Worm (Caenorhabditis elegans): ENCODE measurements around the gene dsl-7.

The dsl-7 gene

DNA sequence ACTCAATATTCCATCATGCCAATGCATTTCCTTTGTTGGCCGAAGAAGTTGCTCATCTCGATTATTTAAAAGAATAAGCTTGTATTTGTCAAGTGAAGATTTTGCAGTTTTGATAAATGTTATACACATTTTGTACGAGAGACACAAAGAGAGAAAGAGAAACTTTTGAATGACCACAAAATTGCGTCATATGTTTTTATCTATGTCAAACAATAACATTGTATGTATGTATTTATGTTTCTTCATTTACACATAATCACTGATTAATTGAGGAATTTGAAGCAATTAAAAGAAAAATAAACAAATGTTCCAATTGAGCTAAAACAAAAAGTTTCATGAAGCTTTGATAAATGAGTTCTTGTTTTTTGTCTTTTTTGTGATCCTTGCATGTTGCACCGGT, 29.8 kb upstream of the dsl-7 start, which contains the start of gene hrg-9:
TSS of gene hrg-9 (minus strand) at position 152 of the 400 bp plus-strand sequence.
- TF ChIP-seq pha-4 (tag; optimal IDR thresholded peaks at IDR 0.05) (peak; percentile 55), nhr-43 (tag; optimal IDR thresholded peaks at IDR 0.05; ENCODE audit: poor library complexity, severe bottlenecking) (no peak), elt-2 (tag; optimal IDR thresholded peaks at IDR 0.05) (peak; percentile 37)

DNA sequence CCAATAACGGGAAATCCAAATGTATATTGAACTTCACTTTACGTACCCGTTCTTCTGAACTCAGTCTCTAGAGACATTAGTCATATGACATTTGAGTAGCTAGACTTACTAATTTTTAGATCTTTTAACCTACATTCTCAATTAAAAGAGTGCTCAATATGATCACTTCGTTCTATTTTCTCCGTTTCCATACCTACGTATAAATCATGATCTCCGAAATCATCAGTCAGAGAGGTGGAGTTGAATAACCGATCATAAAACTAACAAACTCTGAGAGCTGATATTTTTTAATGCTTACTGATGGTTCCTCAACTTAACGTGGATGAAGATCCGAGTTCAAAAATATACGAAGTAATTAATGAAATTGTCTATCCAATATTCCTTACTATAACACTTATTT, 28.9 kb upstream of the dsl-7 start, which contains the start of gene srd-35:
TSS of gene srd-35 (plus strand) at position 301 of the 400 bp plus-strand sequence.
- TF ChIP-seq hmg-11 (tag; optimal IDR thresholded peaks at IDR 0.05) (no peak), nhr-23 (tag; optimal IDR thresholded peaks at IDR 0.05) (no peak), nhr-76 (tag; optimal IDR thresholded peaks at IDR 0.05) (no peak), unc-39 (tag; optimal IDR thresholded peaks at IDR 0.05) (no peak), nhr-43 (tag; optimal IDR thresholded peaks at IDR 0.05; ENCODE audit: poor library complexity, severe bottlenecking) (no peak), fos-1 (tag; optimal IDR thresholded peaks at IDR 0.05) (no peak), elt-2 (tag; optimal IDR thresholded peaks at IDR 0.05) (no peak), skn-1 (tag; optimal IDR thresholded peaks at IDR 0.05) (no peak), lsy-12 (tag; optimal IDR thresholded peaks at IDR 0.05) (no peak), pha-4 (tag; optimal IDR thresholded peaks at IDR 0.05) (no peak), nhr-77 (tag; optimal IDR thresholded peaks at IDR 0.05) (no peak), nhr-11 (tag; optimal IDR thresholded peaks at IDR 0.05) (no peak), ceh-28 (tag; optimal IDR thresholded peaks at IDR 0.05) (no peak), nfya-1 (tag; optimal IDR thresholded peaks at IDR 0.05; ENCODE audit: insufficient read depth) (no peak), mml-1 (tag; optimal IDR thresholded peaks at IDR 0.05) (no peak), ZK546.5 (tag; optimal IDR thresholded peaks at IDR 0.05) (no peak), elt-1 (tag; optimal IDR thresholded peaks at IDR 0.05) (no peak), eor-1 (tag; optimal IDR thresholded peaks at IDR 0.05) (no peak), elt-3 (tag; optimal IDR thresholded peaks at IDR 0.05) (no peak)

DNA sequence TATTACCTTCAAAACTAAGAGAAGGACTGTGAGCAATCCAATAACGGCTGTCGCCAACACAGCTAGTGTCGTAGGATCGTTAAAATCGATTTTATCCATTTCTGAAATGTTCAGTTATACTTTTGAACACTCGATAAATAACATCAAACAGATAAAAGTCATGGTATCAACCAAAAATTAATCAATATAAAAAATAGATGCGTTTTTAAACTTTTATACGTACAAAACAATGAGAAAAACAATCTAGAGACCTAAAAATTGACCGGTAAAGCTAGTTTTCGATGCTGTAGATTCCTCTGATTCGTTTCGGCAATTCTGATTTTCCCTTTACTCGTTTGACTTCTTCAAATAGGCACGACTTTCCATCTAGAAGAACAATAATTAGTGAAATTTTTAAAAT, 25.8 kb upstream of the dsl-7 start, which contains the start of gene R186.3:
TSS of gene R186.3 (minus strand) at position 101 of the 400 bp plus-strand sequence.
- no peak for TF ChIP-seq zag-1 (tag; optimal IDR thresholded peaks at IDR 0.05)
- no peak for TF ChIP-seq egl-27 (tag; optimal IDR thresholded peaks at IDR 0.05)

DNA sequence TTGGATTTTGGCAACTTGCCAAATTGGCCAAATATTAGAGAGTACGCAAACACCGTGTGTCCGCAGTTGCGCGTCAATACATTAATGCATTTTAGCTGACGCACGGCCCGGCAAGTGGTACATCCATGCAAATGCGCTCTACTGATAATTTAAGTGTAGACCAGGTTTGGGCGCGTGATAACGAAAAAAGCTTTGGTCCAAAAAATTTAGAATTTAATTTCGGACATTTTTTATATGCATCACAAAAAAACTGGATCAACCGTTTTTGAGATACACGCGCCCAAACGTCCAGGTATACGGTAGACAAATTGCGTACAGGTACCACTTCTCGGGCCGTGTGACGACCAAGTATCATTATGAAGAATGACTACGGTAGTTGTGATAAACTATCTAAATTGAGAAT, 25.0 kb upstream of the dsl-7 start, which contains the start of gene R186.8:
TSS of gene R186.8 (minus strand) at position 58 of the 403 bp plus-strand sequence.
- TF ChIP-seq hmg-11 (tag; optimal IDR thresholded peaks at IDR 0.05) (peak; percentile 68), tbx-2 (tag; optimal IDR thresholded peaks at IDR 0.05) (peak; percentile 5), snpc-4 (tag; optimal IDR thresholded peaks at IDR 0.05) (peak; percentile 24), lsy-12 (tag; optimal IDR thresholded peaks at IDR 0.05) (peak; percentile 58), elt-2 (tag; optimal IDR thresholded peaks at IDR 0.05) (peak; percentile 65), nhr-25 (tag; optimal IDR thresholded peaks at IDR 0.05) (peak; percentile 23), pha-4 (tag; optimal IDR thresholded peaks at IDR 0.05) (peak; percentile 40), pqm-1 (tag; optimal IDR thresholded peaks at IDR 0.05) (peak; percentile 2), nhr-43 (tag; optimal IDR thresholded peaks at IDR 0.05; ENCODE audit: poor library complexity, severe bottlenecking) (peak; percentile 19), nfya-1 (tag; optimal IDR thresholded peaks at IDR 0.05; ENCODE audit: insufficient read depth) (peak; percentile 66), lin-15B (tag; optimal IDR thresholded peaks at IDR 0.05) (peak; percentile 75)

DNA sequence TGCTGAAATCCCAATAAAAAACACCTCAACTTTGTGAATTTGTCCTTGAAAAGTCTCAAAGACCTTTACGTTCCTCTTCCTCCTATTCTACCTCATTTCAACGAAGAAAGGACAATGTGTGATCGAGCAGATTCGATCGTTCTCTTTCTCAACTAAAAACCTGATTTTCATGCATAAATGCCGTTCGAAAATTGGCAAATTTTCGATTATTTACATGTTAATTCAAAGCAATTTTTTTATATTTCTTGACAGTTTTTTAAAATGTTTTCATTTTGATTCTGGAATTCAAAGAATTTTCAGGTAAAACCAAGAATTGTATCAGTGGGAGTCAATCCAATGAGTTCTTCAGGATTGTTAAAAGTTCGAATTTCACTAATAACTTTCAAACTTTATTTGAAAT, 24.4 kb upstream of the dsl-7 start, which contains the start of gene lin-46:
TSS of gene lin-46 (plus strand) at position 301 of the 400 bp plus-strand sequence.
- no peak for TF ChIP-seq nhr-12 (tag; optimal IDR thresholded peaks at IDR 0.05)
- peak; percentile 67 for TF ChIP-seq nhr-25 (tag; optimal IDR thresholded peaks at IDR 0.05)

DNA sequence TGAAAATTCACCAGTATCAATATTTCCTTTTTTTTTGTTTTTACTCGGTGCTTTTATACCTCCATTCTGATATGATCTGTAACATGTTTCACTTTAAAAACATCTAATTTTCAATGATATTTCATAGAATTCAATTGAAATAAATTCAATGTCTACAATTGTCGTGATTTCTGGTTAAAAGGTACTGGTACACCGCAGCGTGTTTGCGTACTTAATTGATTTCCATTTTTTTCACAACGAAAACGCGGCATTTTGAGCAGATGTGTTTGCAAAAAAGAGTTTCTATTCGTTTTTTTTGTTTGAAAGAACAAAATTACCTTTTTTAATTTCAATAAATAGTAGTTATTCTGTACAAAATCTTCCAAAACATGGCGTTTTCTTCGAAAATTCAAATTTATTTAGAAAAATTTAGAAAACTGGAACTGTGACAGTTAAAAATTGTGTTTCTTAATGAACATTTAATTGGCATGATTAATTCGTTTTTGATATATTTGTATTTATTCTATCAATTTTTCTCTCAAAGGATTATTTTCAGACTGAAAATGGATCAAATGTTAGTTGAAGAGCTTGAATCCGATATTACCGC, 22.3 kb upstream of the dsl-7 start, which contains the start of gene pnn-1:
TSS of gene pnn-1 (plus strand) at position 536 of the 586 bp plus-strand sequence.
- no peak for TF ChIP-seq ceh-16 (tag; optimal IDR thresholded peaks at IDR 0.05)
- TF ChIP-seq hmg-11 (tag; optimal IDR thresholded peaks at IDR 0.05), result peak; percentile 48
- TF ChIP-seq lin-39 (tag; optimal IDR thresholded peaks at IDR 0.05), result no peak
- no peak for TF ChIP-seq nhr-43 (tag; optimal IDR thresholded peaks at IDR 0.05; ENCODE audit: poor library complexity, severe bottlenecking)
- no peak for TF ChIP-seq ceh-82 (tag; optimal IDR thresholded peaks at IDR 0.05)
- TF ChIP-seq elt-3 (tag; optimal IDR thresholded peaks at IDR 0.05), result no peak
- TF ChIP-seq nhr-67 (tag; optimal IDR thresholded peaks at IDR 0.05), result no peak
- TF ChIP-seq jun-1 (tag; optimal IDR thresholded peaks at IDR 0.05), result no peak
- TF ChIP-seq nhr-76 (tag; optimal IDR thresholded peaks at IDR 0.05), result no peak
- no peak for TF ChIP-seq fkh-2 (tag; optimal IDR thresholded peaks at IDR 0.05)
- TF ChIP-seq pqm-1 (tag; optimal IDR thresholded peaks at IDR 0.05), result no peak
- no peak for TF ChIP-seq ceh-9 (tag; optimal IDR thresholded peaks at IDR 0.05)
- no peak for TF ChIP-seq skn-1 (tag; optimal IDR thresholded peaks at IDR 0.05)
- TF ChIP-seq pha-4 (tag; optimal IDR thresholded peaks at IDR 0.05), result peak; percentile 59
- TF ChIP-seq lsy-12 (tag; optimal IDR thresholded peaks at IDR 0.05), result no peak
- TF ChIP-seq fkh-10 (GFP tag; optimal IDR thresholded peaks at IDR 0.05), result no peak
- peak; percentile 35 for TF ChIP-seq lin-15B (tag; optimal IDR thresholded peaks at IDR 0.05)
- TF ChIP-seq eor-1 (tag; optimal IDR thresholded peaks at IDR 0.05), result no peak
- peak; percentile 45 for TF ChIP-seq nfya-1 (tag; optimal IDR thresholded peaks at IDR 0.05; ENCODE audit: insufficient read depth)
- no peak for TF ChIP-seq nhr-23 (tag; optimal IDR thresholded peaks at IDR 0.05)
- TF ChIP-seq mdl-1 (tag; optimal IDR thresholded peaks at IDR 0.05), result no peak
